Fruit fly (Drosophila melanogaster) whole organism, embryonic: Measurements from ENCODE around the gene CG33795.

Experiments
- ATbp ChIP-seq: fragments of 200-800 bp; sonication (Bioruptor generic); optimal IDR thresholded peaks from 2 replicates; lab custom pipeline; 2017; ENCODE audit warnings: missing biosample characterization, mild to moderate bottlenecking, missing genetic modification characterization, missing genetic modification reagents
- Antp ChIP-seq: fragments of 200-800 bp; sonication (Bioruptor generic); optimal IDR thresholded peaks from 3 replicates; lab custom pipeline; 2016; ENCODE audit warnings: missing biosample characterization, missing genetic modification characterization
- CG10209 ChIP-seq: fragments of 200-800 bp; sonication (Bioruptor generic); optimal IDR thresholded peaks from 3 replicates; lab custom pipeline; 2017; ENCODE audit warnings: missing biosample characterization, mild to moderate bottlenecking, missing genetic modification characterization, missing genetic modification reagents
- CG10274 ChIP-seq: fragments of 200-800 bp; sonication (Bioruptor generic); optimal IDR thresholded peaks from 3 replicates; lab custom pipeline; 2017; ENCODE audit warnings: missing biosample characterization, mild to moderate bottlenecking, missing genetic modification characterization
- CG11456 ChIP-seq: fragments of 200-800 bp; sonication (Bioruptor generic); IDR thresholded peaks from 3 replicates; pipeline ENCODE4 v1.3.6; 2022; ENCODE audit warnings: missing biosample characterization, missing genetic modification characterization
- CG1233 ChIP-seq: fragments of 200-800 bp; sonication (Bioruptor generic); optimal IDR thresholded peaks from 4 replicates; lab custom pipeline; 2018; ENCODE audit warnings: missing biosample characterization, mild to moderate bottlenecking, missing genetic modification characterization
- CG13775 ChIP-seq: fragments of 200-800 bp; sonication (Bioruptor generic); optimal IDR thresholded peaks from 3 replicates; lab custom pipeline; 2017; ENCODE audit warnings: missing biosample characterization, mild to moderate bottlenecking, missing genetic modification characterization
- CG1647 ChIP-seq: fragments of 200-800 bp; sonication (Bioruptor generic); optimal IDR thresholded peaks from 3 replicates; lab custom pipeline; 2016; ENCODE audit warnings: missing biosample characterization, missing genetic modification characterization
- CG16863 ChIP-seq: fragments of 200-800 bp; sonication (Bioruptor generic); optimal IDR thresholded peaks from 3 replicates; lab custom pipeline; 2016; ENCODE audit warnings: missing biosample characterization, missing genetic modification characterization
- CG17385 ChIP-seq: fragments of 200-800 bp; sonication (Bioruptor generic); optimal IDR thresholded peaks from 3 replicates; lab custom pipeline; 2018; ENCODE audit warnings: missing biosample characterization, mild to moderate bottlenecking, missing genetic modification characterization
- CG2120 ChIP-seq: fragments of 200-800 bp; sonication (Bioruptor generic); optimal IDR thresholded peaks from 3 replicates; lab custom pipeline; 2016; ENCODE audit warnings: missing biosample characterization, missing genetic modification characterization
- CG2712 ChIP-seq: fragments of 200-800 bp; optimal IDR thresholded peaks from 3 replicates; lab custom pipeline; 2019; ENCODE audit warnings: missing biosample characterization, mild to moderate bottlenecking, missing genetic modification characterization, moderate library complexity
- CG30403 ChIP-seq: fragments of 200-800 bp; sonication (Bioruptor generic); optimal IDR thresholded peaks from 3 replicates; lab custom pipeline; 2016; ENCODE audit warnings: missing biosample characterization, missing genetic modification characterization
- CG33213 ChIP-seq: fragments of 200-800 bp; sonication (Bioruptor generic); optimal IDR thresholded peaks from 3 replicates; lab custom pipeline; 2016; ENCODE audit warnings: missing biosample characterization, missing genetic modification characterization
- CG4282 ChIP-seq: fragments of 200-800 bp; sonication (Bioruptor generic); optimal IDR thresholded peaks from 2 replicates; lab custom pipeline; 2016; ENCODE audit warnings: missing biosample characterization, missing genetic modification characterization
- CG4424 ChIP-seq: fragments of 200-800 bp; sonication (Bioruptor generic); optimal IDR thresholded peaks from 3 replicates; lab custom pipeline; 2016; ENCODE audit warnings: missing biosample characterization, missing genetic modification characterization
- CG5180 ChIP-seq: fragments of 200-800 bp; sonication (Bioruptor generic); optimal IDR thresholded peaks from 3 replicates; lab custom pipeline; 2017; ENCODE audit warnings: missing biosample characterization, missing genetic modification characterization, mild to moderate bottlenecking, moderate library complexity, missing genetic modification reagents
- CG7839 ChIP-seq: fragments of 200-800 bp; sonication (Bioruptor generic); optimal IDR thresholded peaks from 3 replicates; lab custom pipeline; 2018; ENCODE audit warnings: missing biosample characterization, mild to moderate bottlenecking, missing genetic modification characterization, moderate library complexity
- CG8281 ChIP-seq: fragments of 200-800 bp; sonication (Bioruptor generic); optimal IDR thresholded peaks from 2 replicates; lab custom pipeline; 2018; ENCODE audit warnings: missing biosample characterization, mild to moderate bottlenecking, missing genetic modification characterization, moderate library complexity
- CrebB ChIP-seq: fragments of 200-800 bp; sonication (Bioruptor generic); optimal IDR thresholded peaks from 3 replicates; lab custom pipeline; 2018; ENCODE audit warnings: missing biosample characterization, mild to moderate bottlenecking, missing genetic modification characterization
- Doc3 ChIP-seq: fragments of 200-800 bp; sonication (Bioruptor generic); IDR thresholded peaks from 3 replicates; pipeline ENCODE4 v1.3.6; 2022; ENCODE audit warnings: missing biosample characterization, missing genetic modification characterization; ENCODE audit not compliant: partially characterized antibody
- E2f1 ChIP-seq: fragments of 200-800 bp; sonication (Bioruptor generic); IDR thresholded peaks from 2 replicates; pipeline ENCODE4 v1.3.6; 2022; ENCODE audit warnings: missing biosample characterization, missing genetic modification characterization
- Ets65A ChIP-seq: fragments of 200-800 bp; sonication (Bioruptor generic); peaks from one replicate; lab custom pipeline; 2016; ENCODE audit warnings: missing biosample characterization, missing genetic modification characterization
- H2.0 ChIP-seq: fragments of 200-800 bp; sonication (Bioruptor generic); IDR thresholded peaks from 2 replicates; pipeline ENCODE4 v1.3.6; 2022; ENCODE audit warnings: missing biosample characterization, missing genetic modification characterization
- Hand ChIP-seq: fragments of 200-800 bp; sonication (Bioruptor generic); optimal IDR thresholded peaks from 2 replicates; lab custom pipeline; 2017; ENCODE audit warnings: mild to moderate bottlenecking, missing biosample characterization, missing genetic modification reagents, missing genetic modification characterization
- Hey ChIP-seq: fragments of 200-800 bp; sonication (Bioruptor generic); optimal IDR thresholded peaks from 3 replicates; lab custom pipeline; 2018; ENCODE audit warnings: missing biosample characterization, mild to moderate bottlenecking, missing genetic modification characterization
- Hmr ChIP-seq: fragments of 200-800 bp; sonication (Bioruptor generic); optimal IDR thresholded peaks from 3 replicates; lab custom pipeline; 2017; ENCODE audit warnings: mild to moderate bottlenecking, missing biosample characterization, missing genetic modification reagents, missing genetic modification characterization
- Hr3 ChIP-seq: fragments of 200-800 bp; sonication (Bioruptor generic); optimal IDR thresholded peaks from 3 replicates; lab custom pipeline; 2016; ENCODE audit warnings: missing biosample characterization, missing genetic modification characterization
- Mrtf ChIP-seq: fragments of 200-800 bp; sonication (Bioruptor generic); IDR thresholded peaks from 3 replicates; pipeline ENCODE4 v1.3.6; 2022; ENCODE audit warnings: missing biosample characterization, missing genetic modification characterization
- NFAT ChIP-seq: fragments of 200-800 bp; sonication (Bioruptor generic); IDR thresholded peaks from 2 replicates; pipeline ENCODE4 v1.3.6; 2022; ENCODE audit warnings: missing biosample characterization, missing genetic modification characterization
- Nf-YA ChIP-seq: fragments of 200-800 bp; sonication (Bioruptor generic); IDR thresholded peaks from 2 replicates; pipeline ENCODE4 v1.3.6; 2022; ENCODE audit warnings: missing biosample characterization, missing genetic modification characterization
- Ptx1 ChIP-seq: fragments of 200-800 bp; sonication (Bioruptor generic); IDR thresholded peaks from 2 replicates; pipeline ENCODE4 v1.3.6; 2022; ENCODE audit warnings: missing biosample characterization, missing genetic modification characterization
- Rfx ChIP-seq: fragments of 200-800 bp; sonication (Bioruptor generic); IDR thresholded peaks from 2 replicates; pipeline ENCODE4 v1.3.6; 2022; ENCODE audit warnings: missing biosample characterization, missing genetic modification characterization
- Sry-δ ChIP-seq: fragments of 200-800 bp; sonication (Bioruptor generic); optimal IDR thresholded peaks from 2 replicates; lab custom pipeline; 2016; ENCODE audit warnings: missing biosample characterization, missing genetic modification characterization
- al ChIP-seq: fragments of 200-800 bp; sonication (Bioruptor generic); IDR thresholded peaks from 2 replicates; pipeline ENCODE4 v1.3.6; 2022; ENCODE audit warnings: missing biosample characterization, missing genetic modification characterization
- btn ChIP-seq: fragments of 200-800 bp; sonication (Bioruptor generic); optimal IDR thresholded peaks from 2 replicates; lab custom pipeline; 2016; ENCODE audit warnings: missing biosample characterization, missing genetic modification characterization
- chm ChIP-seq: fragments of 200-800 bp; sonication (Bioruptor generic); IDR thresholded peaks from 2 replicates; pipeline ENCODE4 v1.3.6; 2022; ENCODE audit warnings: missing biosample characterization, missing genetic modification characterization
- crc ChIP-seq: fragments of 200-800 bp; sonication (Bioruptor generic); optimal IDR thresholded peaks from 2 replicates; lab custom pipeline; 2016; ENCODE audit warnings: missing biosample characterization, missing genetic modification characterization
- danr ChIP-seq: fragments of 200-800 bp; sonication (Bioruptor generic); IDR thresholded peaks from 2 replicates; pipeline ENCODE4 v1.3.6; 2022; ENCODE audit warnings: missing biosample characterization, missing genetic modification characterization
- dati ChIP-seq: fragments of 200-800 bp; sonication (Bioruptor generic); IDR thresholded peaks from 2 replicates; pipeline ENCODE4 v1.3.6; 2022; ENCODE audit warnings: missing biosample characterization, missing genetic modification characterization
- dpn ChIP-seq, 2 experiments: fragments of 200-800 bp; sonication (Bioruptor generic); optimal IDR thresholded peaks; 3 replicates each; lab custom pipeline; 2016; ENCODE audit warnings: missing biosample characterization in 2 of 2, missing genetic modification characterization in 2 of 2
- dysf ChIP-seq: fragments of 200-800 bp; sonication (Bioruptor generic); IDR thresholded peaks from 3 replicates; pipeline ENCODE4 v1.3.6; 2022; ENCODE audit warnings: missing biosample characterization, missing genetic modification characterization
- fru ChIP-seq: fragments of >200 bp; optimal IDR thresholded peaks from 2 replicates; lab custom pipeline; 2017
- hb ChIP-seq: fragments of 200-800 bp; sonication (Bioruptor generic); IDR thresholded peaks from 3 replicates; pipeline ENCODE4 v1.3.6; 2022; ENCODE audit warnings: missing biosample characterization, missing genetic modification characterization; ENCODE audit not compliant: partially characterized antibody
- kay ChIP-seq: fragments of 200-800 bp; sonication (Bioruptor generic); optimal IDR thresholded peaks from 2 replicates; lab custom pipeline; 2016; ENCODE audit warnings: missing biosample characterization, missing genetic modification characterization
- ken ChIP-seq: fragments of 200-800 bp; sonication (Bioruptor generic); IDR thresholded peaks from 3 replicates; pipeline ENCODE4 v1.3.6; 2022; ENCODE audit warnings: missing biosample characterization, missing genetic modification characterization
- prd ChIP-seq, 3 experiments: fragments of >200 bp in 2 of 3; fragments of 200-800 bp in 1 of 3; sonication (Bioruptor generic) in 1 of 3; optimal IDR thresholded peaks in 2 of 3; IDR thresholded peaks in 1 of 3; 2 replicates in 2 of 3; 3 replicates in 1 of 3; pipeline versions ENCODE4 v1.3.6 to Lab custom; 2017 to 2022; ENCODE audit warnings: missing biosample characterization in 1 of 3, missing genetic modification characterization in 1 of 3
- sc ChIP-seq, 3 experiments: fragments of >200 bp in 2 of 3; fragments of 200-800 bp in 1 of 3; sonication (Bioruptor generic) in 1 of 3; optimal IDR thresholded peaks; 2 replicates in 2 of 3; 3 replicates in 1 of 3; lab custom pipeline; 2017; ENCODE audit warnings: mild to moderate bottlenecking in 1 of 3, missing biosample characterization in 1 of 3, missing genetic modification characterization in 1 of 3, missing genetic modification reagents in 1 of 3
- sna ChIP-seq: fragments of 200-800 bp; sonication (Bioruptor generic); IDR thresholded peaks from 2 replicates; pipeline ENCODE4 v1.3.6; 2022; ENCODE audit warnings: missing biosample characterization, missing genetic modification characterization; ENCODE audit not compliant: partially characterized antibody
- tll ChIP-seq, 2 experiments: fragments of 200-800 bp in 1 of 2; fragments of >200 bp in 1 of 2; sonication (Bioruptor generic) in 1 of 2; optimal IDR thresholded peaks; 2 replicates each; lab custom pipeline; 2017 to 2019; ENCODE audit warnings: missing biosample characterization in 2 of 2, missing genetic modification characterization in 2 of 2, mild to moderate bottlenecking in 1 of 2, moderate library complexity in 1 of 2
- tx ChIP-seq: fragments of 200-800 bp; sonication (Bioruptor generic); optimal IDR thresholded peaks from 2 replicates; lab custom pipeline; 2016; ENCODE audit warnings: missing biosample characterization, missing genetic modification characterization

CG33795 gene

DNA sequence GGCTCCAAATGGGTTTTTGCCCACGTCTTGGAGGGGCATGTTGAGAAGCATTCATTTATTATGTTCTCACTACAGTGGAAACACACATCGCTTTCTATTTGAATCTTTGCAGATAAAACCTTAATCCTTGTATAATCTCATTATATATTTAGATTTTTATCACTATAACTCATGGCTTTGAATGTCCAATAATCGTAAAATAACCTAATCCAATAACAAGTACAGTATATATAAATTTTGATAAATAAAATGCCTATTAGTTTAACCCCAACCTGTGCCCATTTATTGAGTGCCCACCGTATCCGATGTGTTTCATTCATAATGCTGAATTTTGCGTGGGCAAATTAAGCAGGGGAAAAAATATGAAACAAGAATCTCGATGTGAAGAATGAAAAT, 24.6 kb downstream of the CG33795 start (continued):
- no peak for TF ChIP-seq fru (lab: Kevin White, UChicago)
- TF ChIP-seq E2f1 (GFP tag; lab: Robert Waterston, UW), result 0 out of 2 replicates have a peak, but pooled peaks have one; percentile 11
- TF ChIP-seq Hr3, result no peak
- peak; percentile 60 for TF ChIP-seq Hmr (GFP tag; lab: Kevin White, UChicago)
- TF ChIP-seq Ptx1 (GFP tag; lab: Robert Waterston, UW), result peak; percentile 63; the same call in 1 of the 2 replicates
- peak; percentile 30 for TF ChIP-seq CG1233
- no peak for TF ChIP-seq tx (GFP tag; lab: Kevin White, UChicago)
- TF ChIP-seq ken (GFP tag; lab: Robert Waterston, UW), result no peak
- TF ChIP-seq kay (GFP tag; lab: Kevin White, UChicago), result peak; percentile 3
- TF ChIP-seq CG10209 (GFP tag; lab: Kevin White, UChicago), result peak; percentile 29
- TF ChIP-seq btn (GFP tag; lab: Kevin White, UChicago), result no peak
- TF ChIP-seq sc (optimal IDR thresholded peaks at IDR 0.05; lab: Kevin White, UChicago), result no peak
- TF ChIP-seq sc (GFP tag; optimal IDR thresholded peaks at IDR 0.05; lab: Kevin White, UChicago), result no peak
- TF ChIP-seq dati, result no peak
- TF ChIP-seq CG17385 (GFP tag; lab: Kevin White, UChicago), result peak; percentile 21
- TF ChIP-seq tll (GFP tag; optimal IDR thresholded peaks at IDR 0.05; lab: Kevin White, UChicago), result no peak
- TF ChIP-seq al (GFP tag; lab: Robert Waterston, UW), result peak; percentile 63
- TF ChIP-seq CG4282 (GFP tag; lab: Kevin White, UChicago), result no peak
- TF ChIP-seq CG33213 (GFP tag; lab: Kevin White, UChicago), result no peak
- peak; percentile 44 for TF ChIP-seq CG30403
- TF ChIP-seq H2.0 (GFP tag; lab: Robert Waterston, UW), result no peak
- TF ChIP-seq ATbp (GFP tag; lab: Kevin White, UChicago), result no peak
- TF ChIP-seq dpn (GFP tag; optimal IDR thresholded peaks at IDR 0.05; lab: Kevin White, UChicago), result peak in 1 of 2 experiments; percentile 0
- TF ChIP-seq CG8281, result peak; percentile 18
- TF ChIP-seq danr (GFP tag; lab: Robert Waterston, UW), result no peak; the same call in 1 of the 2 replicates
- TF ChIP-seq dysf (GFP tag; lab: Robert Waterston, UW), result peak; percentile 70; the same call in 2 of the 3 replicates
- no peak for TF ChIP-seq Sry-δ (GFP tag; lab: Kevin White, UChicago)
- TF ChIP-seq Antp (GFP tag; lab: Kevin White, UChicago), result no peak
- no peak for TF ChIP-seq CG5180 (GFP tag; lab: Kevin White, UChicago)
- TF ChIP-seq hb, result no peak
- no peak for TF ChIP-seq CG1647
- TF ChIP-seq Mrtf (GFP tag; lab: Robert Waterston, UW), result no peak
- TF ChIP-seq crc (GFP tag; lab: Kevin White, UChicago), result no peak
- peak; percentile 64 for TF ChIP-seq CG7839
- peak; percentile 52; the same call in 1 of the 2 replicates for TF ChIP-seq NFAT
- peak; percentile 69; the same call in 1 of the 2 replicates for TF ChIP-seq Rfx
- TF ChIP-seq Hand (GFP tag; lab: Kevin White, UChicago), result peak; percentile 28
- TF ChIP-seq sna (GFP tag; lab: Robert Waterston, UW), result no peak
- TF ChIP-seq CG2120 (GFP tag; lab: Kevin White, UChicago), result peak; percentile 71
- TF ChIP-seq CG13775 (GFP tag; lab: Kevin White, UChicago), result peak; percentile 16
- TF ChIP-seq Hey (tag; lab: Kevin White, UChicago), result no peak
- TF ChIP-seq prd (optimal IDR thresholded peaks at IDR 0.05; lab: Kevin White, UChicago), result no peak
- TF ChIP-seq prd (GFP tag; IDR thresholded peaks at IDR 0.05; lab: Robert Waterston, UW), result no peak
- no peak for TF ChIP-seq CG4424 (GFP tag; lab: Kevin White, UChicago)
- TF ChIP-seq Doc3 (GFP tag; lab: Robert Waterston, UW), result no peak
- no peak for TF ChIP-seq CG16863 (GFP tag; lab: Kevin White, UChicago)
- TF ChIP-seq chm (GFP tag; lab: Robert Waterston, UW), result no peak
- TF ChIP-seq CG11456 (GFP tag; lab: Robert Waterston, UW), result no peak
- TF ChIP-seq Nf-YA (GFP tag; lab: Robert Waterston, UW), result no peak
- no peak for TF ChIP-seq CrebB (tag; lab: Kevin White, UChicago)
- peak; percentile 43 for TF ChIP-seq CG2712
- TF ChIP-seq Ets65A (GFP tag; lab: Kevin White, UChicago), result peak; percentile 83
- TF ChIP-seq CG10274 (GFP tag; lab: Kevin White, UChicago), result no peak
